Worm (Caenorhabditis elegans): Measurements from ENCODE around the gene T10C6.7.

DNA sequence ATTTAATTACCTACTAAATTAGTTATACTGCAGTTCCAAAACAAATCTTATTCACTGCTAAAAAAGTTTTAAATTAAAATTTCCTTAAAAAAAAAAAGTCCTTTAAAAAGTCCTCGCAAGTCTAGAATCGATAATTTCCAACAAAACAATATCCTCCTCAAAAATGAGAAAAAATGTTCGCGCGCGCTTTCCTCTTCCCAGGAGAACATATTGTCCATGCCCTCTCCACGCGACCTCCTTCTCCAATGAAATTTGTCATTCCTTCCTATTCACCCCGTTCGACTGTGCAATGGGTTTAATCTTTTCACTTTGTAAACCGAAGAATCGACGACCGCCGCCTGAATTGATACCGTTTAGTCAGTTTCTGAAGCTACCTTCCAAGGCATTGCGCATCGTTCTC is 4.7 kb upstream of the T10C6.7 start, which contains the start of gene T10C6.10:
- TF ChIP-seq nhr-76 (tag; optimal IDR thresholded peaks at IDR 0.05) (no peak), ceh-28 (tag; optimal IDR thresholded peaks at IDR 0.05) (no peak), aha-1 (tag) (no peak), ztf-11 (tag; optimal IDR thresholded peaks at IDR 0.05) (no peak), lin-13 (GFP tag; optimal IDR thresholded peaks at IDR 0.05) (no peak), zip-2 (tag; optimal IDR thresholded peaks at IDR 0.05) (no peak), nhr-42 (GFP tag; IDR thresholded peaks at IDR 0.05) (no peak), snpc-4 (tag; optimal IDR thresholded peaks at IDR 0.05) (no peak), zag-1 (tag; optimal IDR thresholded peaks at IDR 0.05) (no peak), ces-1 (GFP tag; optimal IDR thresholded peaks at IDR 0.05) (no peak), nhr-11 (tag; optimal IDR thresholded peaks at IDR 0.05) (no peak)

Data from whole organism, L4 larva.